Worm (Caenorhabditis elegans) whole organism, early embryonic: ENCODE results near the gene E04F6.6.

ENCODE experiments used
- B0310.2 ChIP-seq: sonication (generic microtip); optimal IDR thresholded peaks from 2 replicates; lab custom pipeline; 2016; ENCODE audit warnings: mild to moderate bottlenecking, missing genetic modification characterization, missing compliant biosample characterization
- ama-1 ChIP-seq: fragments of 150-350 bp; optimal IDR thresholded peaks from 2 replicates; lab custom pipeline; 2014
- ceh-13 ChIP-seq: fragments of 200-800 bp; sonication (Bioruptor generic); optimal IDR thresholded peaks from 2 replicates; lab custom pipeline; 2018; ENCODE audit warnings: mild to moderate bottlenecking, missing genetic modification characterization, missing compliant biosample characterization
- ceh-36 ChIP-seq: sonication (generic microtip); optimal IDR thresholded peaks from 2 replicates; lab custom pipeline; 2016; ENCODE audit warnings: missing genetic modification characterization, inconsistent platforms, missing compliant biosample characterization
- ets-7 ChIP-seq: sonication (generic microtip); optimal IDR thresholded peaks from 2 replicates; lab custom pipeline; 2016; ENCODE audit warnings: missing genotype, missing genetic modification characterization, missing compliant biosample characterization
- flt-1 ChIP-seq: fragments of 200-800 bp; sonication (Bioruptor generic); IDR thresholded peaks from 2 replicates; pipeline ENCODE4 v1.3.6; 2022; ENCODE audit warnings: missing genetic modification characterization, missing compliant biosample characterization
- hmbx-1 ChIP-seq: sonication (generic microtip); optimal IDR thresholded peaks from 2 replicates; lab custom pipeline; 2016; ENCODE audit warnings: mild to moderate bottlenecking, missing genetic modification characterization, missing compliant biosample characterization
- hmg-4 ChIP-seq: fragments of 200-800 bp; sonication (Bioruptor generic); optimal IDR thresholded peaks from 2 replicates; lab custom pipeline; 2018; ENCODE audit warnings: mild to moderate bottlenecking, missing genetic modification characterization, missing compliant biosample characterization
- pes-1 ChIP-seq: fragments of 200-800 bp; sonication (Bioruptor generic); IDR thresholded peaks from 2 replicates; pipeline ENCODE4 v1.3.6; 2022; ENCODE audit warnings: missing genetic modification reagents, missing genetic modification characterization, missing compliant biosample characterization
- scrt-1 ChIP-seq: fragments of 200-800 bp; sonication (Bioruptor generic); IDR thresholded peaks from 2 replicates; pipeline ENCODE4 v1.3.6; 2022; ENCODE audit warnings: missing genetic modification characterization, missing compliant biosample characterization
- tra-4 ChIP-seq: sonication (generic microtip); optimal IDR thresholded peaks from 2 replicates; lab custom pipeline; 2017; ENCODE audit warnings: missing genetic modification characterization, missing compliant biosample characterization

DNA sequence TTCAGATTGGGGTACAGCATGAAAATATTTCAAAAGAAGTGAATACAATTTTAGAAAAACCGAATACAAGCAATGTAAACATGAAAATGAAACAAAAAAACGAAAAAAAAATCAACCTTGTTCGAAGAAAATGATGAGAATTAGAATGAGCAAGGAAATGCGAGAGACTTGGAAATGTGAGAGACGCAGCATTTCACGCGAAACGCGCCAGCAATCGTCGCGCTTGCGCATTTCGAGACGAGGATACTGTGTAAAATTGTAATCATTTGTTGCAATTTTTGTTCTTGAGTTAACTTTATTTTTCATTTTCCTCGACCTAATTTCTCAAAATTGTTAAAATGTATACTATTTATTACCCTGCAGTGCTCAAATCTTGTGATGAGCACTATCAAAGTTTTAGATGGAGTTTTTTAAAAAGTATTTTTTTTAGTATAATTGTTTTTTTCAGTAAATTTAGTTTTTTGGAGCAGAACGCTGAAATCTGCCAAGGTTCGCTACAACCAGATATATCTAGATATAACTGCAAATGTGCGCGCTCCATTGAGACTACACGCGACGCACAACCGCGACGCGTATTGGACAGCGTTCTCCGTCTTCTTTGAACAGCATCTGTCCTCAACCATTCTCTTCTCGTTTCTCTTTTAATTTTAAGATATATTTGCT, 47.3 kb downstream of the E04F6.6 start, which contains the start of gene fust-1:
- no peak for TF ChIP-seq ama-1 (lab: Kevin White, UChicago)
- no peak for TF ChIP-seq ets-7 (tag; lab: Kevin White, UChicago)
- peak; percentile 77 for TF ChIP-seq pes-1
- TF ChIP-seq ceh-13 (GFP tag; lab: Kevin White, UChicago) = no peak
- peak; percentile 39 for TF ChIP-seq ceh-36 (tag; lab: Kevin White, UChicago)
- TF ChIP-seq scrt-1 (GFP tag; lab: Robert Waterston, UW) = peak; percentile 58; the same call in 1 of the 2 replicates
- TF ChIP-seq tra-4 (tag; lab: Kevin White, UChicago) = no peak
- TF ChIP-seq hmbx-1 (tag; lab: Kevin White, UChicago) = peak; percentile 19
- peak; percentile 46 for TF ChIP-seq hmg-4 (GFP tag; lab: Kevin White, UChicago)
- TF ChIP-seq B0310.2 = no peak
- peak; percentile 64; the same call in 1 of the 2 replicates for TF ChIP-seq flt-1 (GFP tag; lab: Robert Waterston, UW)
